Worm (Caenorhabditis elegans): ENCODE data around the gene cct-2.

cct-2 gene

DNA sequence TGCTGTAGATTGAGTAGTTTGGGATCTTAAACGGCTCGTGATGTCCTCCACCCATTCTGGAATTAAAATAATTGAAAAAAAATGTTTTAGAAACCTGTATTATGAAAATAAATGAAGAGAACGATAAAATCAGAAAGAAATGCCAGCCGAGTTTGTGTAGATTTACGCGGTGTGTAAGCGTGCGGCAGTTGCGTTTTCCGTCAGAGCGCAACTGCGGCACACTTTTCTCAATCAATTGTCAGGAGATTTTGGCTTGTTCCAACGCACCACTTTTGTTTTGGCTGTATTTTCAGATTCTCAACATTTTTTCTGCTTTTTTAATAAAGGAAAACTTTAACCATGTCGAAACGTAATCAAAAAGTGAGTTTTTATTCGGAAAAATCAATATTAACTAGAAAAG, 37.3 kb downstream of the cct-2 start, which contains the start of the genes ndub-3 and C18E9.2:
ndub-3 (minus strand) TSS at position 56 of the 400 bp plus-strand sequence.
C18E9.2 (plus strand) TSS at position 172 of the 400 bp plus-strand sequence.
- TF ChIP-seq unc-39 (tag; optimal IDR thresholded peaks at IDR 0.05) (no peak), hlh-1 (tag; optimal IDR thresholded peaks at IDR 0.05) (peak; percentile 54), lin-13 (tag; optimal IDR thresholded peaks at IDR 0.05) (no peak), lin-32 (GFP tag; optimal IDR thresholded peaks at IDR 0.05) (no peak), ces-1 (GFP tag; optimal IDR thresholded peaks at IDR 0.05) (peak; percentile 5), nhr-12 (tag; optimal IDR thresholded peaks at IDR 0.05) (no peak), snpc-4 (tag; optimal IDR thresholded peaks at IDR 0.05) (no peak), mep-1 (tag; optimal IDR thresholded peaks at IDR 0.05) (peak; percentile 72), cnd-1 (tag; optimal IDR thresholded peaks at IDR 0.05) (no peak), nhr-237 (tag; optimal IDR thresholded peaks at IDR 0.05) (peak; percentile 11), mls-2 (tag; optimal IDR thresholded peaks at IDR 0.05) (no peak), ceh-83 (GFP tag; optimal IDR thresholded peaks at IDR 0.05) (no peak)

DNA sequence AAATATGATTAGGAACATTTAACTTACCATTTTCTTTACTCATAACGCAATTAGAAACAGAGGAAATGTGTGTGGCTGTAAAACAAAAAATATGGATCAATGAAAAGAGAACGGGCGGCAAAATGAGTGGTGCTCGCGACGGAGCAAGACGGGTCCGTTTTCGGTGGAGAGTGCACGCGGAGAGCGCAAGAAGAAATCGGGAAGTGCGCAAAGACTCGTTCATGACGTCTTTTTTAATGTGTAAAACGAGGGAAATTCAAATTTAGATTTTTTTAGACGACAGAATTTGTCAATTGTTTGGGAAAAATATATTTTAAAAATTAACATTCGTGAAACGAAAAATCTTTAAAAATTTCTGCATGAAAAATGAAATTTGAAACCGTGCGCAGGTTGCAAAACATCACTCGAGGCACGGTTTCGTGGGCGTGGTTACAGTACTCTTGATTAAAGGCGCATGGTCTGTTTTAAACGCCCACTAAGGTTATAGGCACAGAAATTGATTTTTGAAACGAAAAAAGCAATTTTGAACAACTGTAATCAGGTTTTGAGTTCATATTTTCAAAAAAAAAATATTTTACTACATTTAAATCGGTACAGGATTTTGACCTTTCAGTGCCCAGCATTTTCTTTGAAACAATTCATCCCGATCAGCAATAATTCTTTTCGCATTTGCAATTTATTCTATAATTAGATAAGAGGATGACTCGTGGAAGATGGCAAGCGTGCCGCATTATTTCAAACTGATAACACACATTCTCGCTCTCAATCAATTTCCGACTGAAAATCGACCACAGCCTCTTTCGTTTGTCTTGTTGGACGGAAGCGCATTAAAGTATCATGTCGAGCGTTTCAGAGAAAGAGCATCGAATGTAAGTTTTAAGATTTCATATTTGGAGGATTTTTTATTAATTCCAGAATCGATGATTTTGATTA, 42.0 kb downstream of the cct-2 start, which contains the start of the genes szy-20 and C18E9.5:
szy-20 (minus strand) TSS at position 83 of the 933 bp plus-strand sequence.
C18E9.5 (plus strand) TSS at position 730 of the 933 bp plus-strand sequence.
- peak; percentile 63 for TF ChIP-seq mep-1 (tag; optimal IDR thresholded peaks at IDR 0.05)
- TF ChIP-seq M03D4.4 (tag; optimal IDR thresholded peaks at IDR 0.05): peak; percentile 55
- no peak for TF ChIP-seq ztf-11 (tag; optimal IDR thresholded peaks at IDR 0.05)
- peak; percentile 69 for TF ChIP-seq lin-13 (tag; optimal IDR thresholded peaks at IDR 0.05)
- peak; percentile 8 for TF ChIP-seq drap-1 (GFP tag; optimal IDR thresholded peaks at IDR 0.05)
- TF ChIP-seq ceh-83 (GFP tag; optimal IDR thresholded peaks at IDR 0.05): no peak
- peak; percentile 16 for TF ChIP-seq sptf-1 (tag; optimal IDR thresholded peaks at IDR 0.05)
- TF ChIP-seq unc-120 (tag; optimal IDR thresholded peaks at IDR 0.05; ENCODE audit: poor library complexity, severe bottlenecking): peak; percentile 63
- TF ChIP-seq blmp-1 (tag; optimal IDR thresholded peaks at IDR 0.05): no peak
- peak; percentile 38 for TF ChIP-seq mls-2 (tag; optimal IDR thresholded peaks at IDR 0.05)
- peak; percentile 65 for TF ChIP-seq ces-1 (GFP tag; optimal IDR thresholded peaks at IDR 0.05)
- peak; percentile 30 for TF ChIP-seq pha-4 (tag; optimal IDR thresholded peaks at IDR 0.05)
- no peak for TF ChIP-seq tbx-8 (GFP tag; optimal IDR thresholded peaks at IDR 0.05)
- peak; percentile 77 for TF ChIP-seq lsy-2 (tag; optimal IDR thresholded peaks at IDR 0.05)
- TF ChIP-seq cnd-1 (tag; optimal IDR thresholded peaks at IDR 0.05): peak; percentile 11
- TF ChIP-seq nhr-237 (tag; optimal IDR thresholded peaks at IDR 0.05): peak; percentile 55
- TF ChIP-seq bed-3 (GFP tag; optimal IDR thresholded peaks at IDR 0.05): no peak
- TF ChIP-seq nhr-12 (tag; optimal IDR thresholded peaks at IDR 0.05): no peak

DNA sequence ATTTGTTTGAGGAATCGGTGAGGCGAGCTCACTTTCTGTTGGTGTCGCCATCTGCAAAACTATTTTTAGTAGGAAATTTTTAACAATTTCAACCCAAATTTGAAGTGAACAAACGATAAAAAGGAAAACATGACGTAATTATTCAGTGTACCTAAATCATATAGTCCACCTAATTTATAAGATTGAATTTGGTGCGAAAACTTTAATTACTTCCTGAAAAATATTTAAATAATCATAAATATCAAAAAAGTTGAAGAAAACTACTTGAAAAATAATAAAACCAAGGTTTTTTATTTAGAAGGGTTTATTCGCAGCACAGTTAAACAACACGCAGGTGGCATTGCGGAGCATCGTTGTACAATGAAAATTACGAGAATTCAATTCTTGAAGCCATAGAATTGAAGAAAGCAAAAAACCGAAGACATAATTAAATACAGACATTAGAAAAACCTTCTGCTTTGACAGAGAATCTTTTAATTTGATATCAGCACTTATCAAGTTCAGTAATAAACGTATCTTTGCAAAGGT, 46.0 kb downstream of the cct-2 start, which contains the start of gene tomm-40:
tomm-40 (minus strand) TSS at position 51 of the 528 bp plus-strand sequence.
- peak; percentile 42 for TF ChIP-seq lsy-2 (tag; optimal IDR thresholded peaks at IDR 0.05)
- TF ChIP-seq ces-1 (GFP tag; optimal IDR thresholded peaks at IDR 0.05): peak; percentile 20
- TF ChIP-seq drap-1 (GFP tag; optimal IDR thresholded peaks at IDR 0.05): no peak
- no peak for TF ChIP-seq elt-3 (tag; optimal IDR thresholded peaks at IDR 0.05)

Data from whole organism, mixed stage, embryonic.